Fruit fly (Drosophila melanogaster) whole organism, adult: ENCODE data around the gene CG14174.

Experiments
- CG11617 ChIP-seq: fragments of 200-800 bp; sonication (Bioruptor generic); optimal IDR thresholded peaks from 2 replicates; lab custom pipeline; 2017; ENCODE audit warnings: mild to moderate bottlenecking, missing biosample characterization, missing genetic modification reagents, missing genetic modification characterization
- CG12768 ChIP-seq: fragments of 200-800 bp; sonication (Bioruptor generic); optimal IDR thresholded peaks from 2 replicates; lab custom pipeline; 2017; ENCODE audit warnings: missing biosample characterization, missing genetic modification characterization, mild to moderate bottlenecking, moderate library complexity, missing genetic modification reagents
- CG1620 ChIP-seq: fragments of 200-800 bp; sonication (Bioruptor generic); optimal IDR thresholded peaks from 2 replicates; lab custom pipeline; 2016; ENCODE audit warnings: missing biosample characterization, missing genetic modification characterization
- CG33017 ChIP-seq: fragments of 200-800 bp; sonication (Bioruptor generic); optimal IDR thresholded peaks from 2 replicates; lab custom pipeline; 2018; ENCODE audit warnings: missing biosample characterization, mild to moderate bottlenecking, missing genetic modification characterization, moderate library complexity
- CG5204 ChIP-seq: fragments of 200-800 bp; sonication (Bioruptor generic); optimal IDR thresholded peaks from 2 replicates; lab custom pipeline; 2016; ENCODE audit warnings: missing biosample characterization, missing genetic modification characterization
- CG7045 ChIP-seq: fragments of 200-800 bp; sonication (Bioruptor generic); optimal IDR thresholded peaks from 2 replicates; lab custom pipeline; 2017; ENCODE audit warnings: missing biosample characterization, mild to moderate bottlenecking, missing genetic modification characterization
- CG7101 ChIP-seq: fragments of 200-800 bp; sonication (Bioruptor generic); optimal IDR thresholded peaks from 2 replicates; lab custom pipeline; 2018; ENCODE audit warnings: missing biosample characterization, mild to moderate bottlenecking, missing genetic modification characterization, moderate library complexity
- Clk ChIP-seq: fragments of 200-800 bp; sonication (Bioruptor generic); optimal IDR thresholded peaks from 2 replicates; lab custom pipeline; 2017; ENCODE audit warnings: missing biosample characterization, missing genetic modification characterization
- Crg-1 ChIP-seq: fragments of 200-800 bp; sonication (Bioruptor generic); optimal IDR thresholded peaks from 2 replicates; lab custom pipeline; 2016; ENCODE audit warnings: missing biosample characterization, missing genetic modification characterization
- Hr96 ChIP-seq: fragments of 200-800 bp; sonication (Bioruptor generic); optimal IDR thresholded peaks from 2 replicates; lab custom pipeline; 2016; ENCODE audit warnings: missing biosample characterization, missing genetic modification characterization
- Mnt ChIP-seq: fragments of 200-800 bp; sonication (Bioruptor generic); optimal IDR thresholded peaks from 2 replicates; lab custom pipeline; 2016; ENCODE audit warnings: missing biosample characterization, mild to moderate bottlenecking, missing genetic modification characterization
- bab1 ChIP-seq: fragments of 200-800 bp; sonication (Bioruptor generic); optimal IDR thresholded peaks from 3 replicates; lab custom pipeline; 2019; ENCODE audit warnings: missing biosample characterization, mild to moderate bottlenecking, missing genetic modification characterization, moderate library complexity
- cic ChIP-seq: fragments of 200-800 bp; sonication (Bioruptor generic); optimal IDR thresholded peaks from 2 replicates; lab custom pipeline; 2017; ENCODE audit warnings: missing biosample characterization, mild to moderate bottlenecking, missing genetic modification characterization, moderate library complexity
- cnc ChIP-seq, 2 experiments: fragments of >200 bp; optimal IDR thresholded peaks; 2 replicates each; lab custom pipeline; 2017
- kay ChIP-seq: fragments of 200-800 bp; sonication (Bioruptor generic); peaks from one replicate; lab custom pipeline; 2016; ENCODE audit warnings: missing biosample characterization, missing genetic modification characterization, borderline replicate concordance
- pad ChIP-seq: fragments of 200-800 bp; sonication (Bioruptor generic); optimal IDR thresholded peaks from 3 replicates; lab custom pipeline; 2017; ENCODE audit warnings: missing biosample characterization, missing genetic modification characterization, mild to moderate bottlenecking, moderate library complexity, missing genetic modification reagents
- tj ChIP-seq: fragments of 200-800 bp; sonication (Bioruptor generic); optimal IDR thresholded peaks from 3 replicates; lab custom pipeline; 2017; ENCODE audit warnings: missing biosample characterization, mild to moderate bottlenecking, missing genetic modification characterization, moderate library complexity
- toe ChIP-seq: fragments of 200-800 bp; sonication (Bioruptor generic); optimal IDR thresholded peaks from 2 replicates; lab custom pipeline; 2016; ENCODE audit warnings: missing biosample characterization, missing genetic modification characterization

CG14174 gene

DNA sequence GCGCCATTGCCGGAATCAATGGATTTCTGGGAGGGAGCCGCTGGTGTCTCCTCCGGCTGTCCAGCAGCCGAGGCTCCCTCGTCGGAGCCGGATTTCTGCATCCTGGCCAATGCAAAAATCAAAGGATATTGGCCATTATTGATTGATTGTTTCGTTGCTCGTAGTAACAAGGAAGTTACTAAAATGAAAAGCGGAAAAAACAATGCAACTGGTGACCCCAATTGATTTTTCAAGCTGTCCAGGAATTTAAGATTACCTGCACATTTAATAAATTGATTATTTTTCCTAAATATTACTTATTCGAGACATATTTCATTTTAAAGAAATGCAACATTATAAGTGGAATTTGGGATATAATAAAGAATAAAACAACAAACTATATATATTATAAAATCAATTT, 15.6 kb upstream of the CG14174 start, which contains the start of gene CG6761:
Gene CG6761, minus strand, starts transcription at position 101 of the 400 bp plus-strand sequence.
- TF ChIP-seq CG7101 (tag; lab: Kevin White, UChicago) (no peak), CG11617 (GFP tag; lab: Kevin White, UChicago) (no peak), Crg-1 (GFP tag; lab: Kevin White, UChicago) (no peak), kay (no peak), CG5204 (no peak), CG33017 (tag; lab: Kevin White, UChicago) (no peak), Clk (GFP tag; lab: Kevin White, UChicago) (no peak), CG1620 (GFP tag; lab: Kevin White, UChicago) (no peak), bab1 (GFP tag; lab: Kevin White, UChicago) (no peak), Hr96 (GFP tag; lab: Kevin White, UChicago) (no peak), cic (GFP tag; lab: Kevin White, UChicago) (no peak), cnc (optimal IDR thresholded peaks at IDR 0.05; lab: Kevin White, UChicago) (no peak), Mnt (GFP tag; lab: Kevin White, UChicago) (no peak), tj (no peak), CG7045 (GFP tag; lab: Kevin White, UChicago) (no peak)

DNA sequence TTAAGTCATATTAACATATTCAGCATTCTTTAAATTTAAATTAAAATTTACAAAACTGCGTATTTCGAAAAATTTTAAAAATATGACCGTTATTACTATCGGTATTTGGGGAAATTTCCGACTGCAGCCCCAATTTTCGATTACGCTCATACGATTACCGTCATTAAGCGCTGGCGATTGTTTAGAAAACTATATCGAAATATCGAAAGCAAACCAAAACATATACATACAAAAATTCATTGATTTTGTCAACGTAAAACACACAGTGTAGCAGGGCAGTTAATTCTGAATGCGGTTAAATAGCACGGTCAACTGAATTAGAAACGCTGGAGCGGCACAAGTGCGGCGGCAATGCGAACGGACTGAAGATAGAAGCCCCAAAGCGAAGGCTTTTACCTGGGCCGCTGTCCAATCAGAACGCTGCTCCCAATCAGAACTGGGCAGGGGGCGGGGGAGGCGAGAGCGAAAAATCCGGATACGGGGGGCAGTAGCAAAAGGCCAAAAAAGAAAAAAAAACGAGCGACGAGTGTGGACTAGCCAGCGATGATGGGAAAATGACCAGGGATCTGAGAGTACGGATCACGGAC, 14.9 kb upstream of the CG14174 start, which contains the start of gene CG16711:
Gene CG16711, plus strand, starts transcription at position 170 of the 587 bp plus-strand sequence.
- peak; percentile 14 for TF ChIP-seq pad (GFP tag; lab: Kevin White, UChicago)
- no peak for TF ChIP-seq CG12768 (GFP tag; lab: Kevin White, UChicago)
- TF ChIP-seq cic (GFP tag; lab: Kevin White, UChicago) = peak; percentile 40
- TF ChIP-seq CG7045 (GFP tag; lab: Kevin White, UChicago) = no peak
- TF ChIP-seq kay = no peak
- TF ChIP-seq CG1620 (GFP tag; lab: Kevin White, UChicago) = no peak
- TF ChIP-seq bab1 (GFP tag; lab: Kevin White, UChicago) = peak; percentile 46
- TF ChIP-seq Crg-1 (GFP tag; lab: Kevin White, UChicago) = no peak
- no peak for TF ChIP-seq CG33017 (tag; lab: Kevin White, UChicago)
- no peak for TF ChIP-seq Hr96 (GFP tag; lab: Kevin White, UChicago)

DNA sequence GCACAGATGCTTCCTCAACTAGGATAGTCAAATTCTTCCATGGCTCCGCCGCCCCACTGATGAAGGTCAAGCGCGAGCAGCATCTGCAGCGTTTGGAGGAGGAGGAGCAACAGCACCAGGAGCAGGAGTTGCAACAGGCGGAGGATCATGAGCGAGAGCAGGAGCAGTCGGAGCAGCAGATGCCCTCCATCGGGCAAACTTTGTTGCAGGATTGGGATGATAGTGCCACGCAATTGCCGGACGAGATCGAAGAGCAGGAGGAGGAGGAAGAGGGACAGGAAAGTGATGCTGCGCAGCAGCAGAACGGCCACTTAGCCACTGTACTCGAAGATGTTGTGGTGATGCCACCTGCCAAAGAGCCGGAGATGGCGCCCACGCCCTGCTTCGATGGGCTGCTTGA, 13.5 kb upstream of the CG14174 start:
- TF ChIP-seq cnc (optimal IDR thresholded peaks at IDR 0.05; lab: Kevin White, UChicago) = no peak

DNA sequence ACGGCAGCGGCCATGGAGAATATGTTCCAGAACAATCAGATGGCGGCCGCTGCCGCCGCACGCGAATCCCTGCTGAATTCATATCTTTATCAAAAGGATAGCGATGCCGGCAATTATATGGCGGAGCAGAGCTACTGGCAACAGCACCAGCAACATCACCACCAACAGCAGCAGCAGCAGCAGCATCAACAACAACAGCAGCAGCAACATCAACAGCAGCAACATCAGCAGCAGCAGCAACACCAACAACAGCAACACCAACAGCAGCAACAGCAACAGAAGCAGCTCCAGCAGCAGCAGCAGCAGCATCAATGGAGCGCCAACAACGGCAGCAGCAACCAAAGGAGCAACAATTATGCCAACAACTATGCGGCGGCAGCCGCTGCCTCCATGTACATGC, 10.3 kb upstream of the CG14174 start:
- no peak for TF ChIP-seq toe (GFP tag; lab: Kevin White, UChicago)
- no peak for TF ChIP-seq CG7045 (GFP tag; lab: Kevin White, UChicago)
- TF ChIP-seq CG1620 (GFP tag; lab: Kevin White, UChicago) = no peak
- no peak for TF ChIP-seq kay
- no peak for TF ChIP-seq cnc (optimal IDR thresholded peaks at IDR 0.05; lab: Kevin White, UChicago)
- no peak for TF ChIP-seq Clk (GFP tag; lab: Kevin White, UChicago)
- TF ChIP-seq CG12768 (GFP tag; lab: Kevin White, UChicago) = no peak
- no peak for TF ChIP-seq CG11617 (GFP tag; lab: Kevin White, UChicago)
- TF ChIP-seq cic (GFP tag; lab: Kevin White, UChicago) = no peak
- no peak for TF ChIP-seq Hr96 (GFP tag; lab: Kevin White, UChicago)
- TF ChIP-seq tj = no peak
- no peak for TF ChIP-seq pad (GFP tag; lab: Kevin White, UChicago)

DNA sequence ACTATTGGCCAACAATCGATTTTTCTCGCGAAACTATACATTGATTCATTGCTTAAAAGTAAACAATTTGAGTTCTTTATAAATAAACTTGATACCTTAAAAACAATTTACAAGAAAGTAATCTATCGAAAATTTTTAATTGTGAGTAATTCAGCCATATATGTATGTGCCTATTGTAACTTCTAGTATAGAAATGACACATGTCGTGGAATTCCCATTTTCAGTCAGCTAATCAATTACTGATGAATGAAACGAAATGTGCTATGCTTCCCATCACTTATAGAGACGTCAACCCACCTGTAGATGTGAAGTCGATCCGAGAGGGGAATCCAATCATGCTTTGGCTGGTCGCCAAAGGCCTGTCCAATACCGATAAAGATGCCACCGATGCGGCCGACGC, 7.9 kb upstream of the CG14174 start:
- peak; percentile 1 for TF ChIP-seq cic (GFP tag; lab: Kevin White, UChicago)
- no peak for TF ChIP-seq CG12768 (GFP tag; lab: Kevin White, UChicago)

DNA sequence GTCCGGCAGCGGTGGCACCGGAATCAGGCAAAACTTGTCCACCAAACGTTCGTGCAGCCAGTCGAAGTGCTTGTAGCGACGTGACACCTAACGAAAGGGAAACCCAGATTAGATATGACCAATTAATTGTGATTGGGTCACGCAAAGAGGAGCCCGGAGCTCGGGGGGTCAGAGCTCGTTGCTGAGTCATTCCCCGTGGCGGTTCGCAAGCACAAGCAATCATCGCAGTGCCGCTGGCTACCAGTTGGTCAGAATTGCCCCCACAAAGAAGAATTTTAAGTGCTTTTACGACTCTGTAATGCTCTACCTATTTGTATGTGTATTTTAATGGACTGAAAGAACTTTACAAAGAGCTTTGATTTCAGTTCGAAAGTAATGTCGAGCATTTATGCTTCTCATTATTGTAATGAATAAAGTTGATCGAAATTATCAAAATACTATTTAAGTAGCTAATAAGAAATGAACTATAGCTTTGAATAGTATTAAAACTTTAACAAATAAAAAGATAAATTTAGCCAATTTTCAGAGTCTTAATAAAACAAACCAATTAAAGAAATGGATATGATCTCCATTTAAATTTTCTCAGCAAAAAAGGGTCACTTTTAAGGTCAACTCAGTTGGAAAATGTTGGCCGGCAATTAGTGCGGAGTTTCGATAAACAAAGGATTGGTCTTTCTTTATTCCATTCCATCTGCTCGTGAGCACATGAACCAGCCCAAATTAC, 6.9 kb upstream of the CG14174 start:
- TF ChIP-seq cnc (optimal IDR thresholded peaks at IDR 0.05; lab: Kevin White, UChicago) = peak in 1 of 2 experiments; percentile 69
- no peak for TF ChIP-seq CG7101 (tag; lab: Kevin White, UChicago)

DNA sequence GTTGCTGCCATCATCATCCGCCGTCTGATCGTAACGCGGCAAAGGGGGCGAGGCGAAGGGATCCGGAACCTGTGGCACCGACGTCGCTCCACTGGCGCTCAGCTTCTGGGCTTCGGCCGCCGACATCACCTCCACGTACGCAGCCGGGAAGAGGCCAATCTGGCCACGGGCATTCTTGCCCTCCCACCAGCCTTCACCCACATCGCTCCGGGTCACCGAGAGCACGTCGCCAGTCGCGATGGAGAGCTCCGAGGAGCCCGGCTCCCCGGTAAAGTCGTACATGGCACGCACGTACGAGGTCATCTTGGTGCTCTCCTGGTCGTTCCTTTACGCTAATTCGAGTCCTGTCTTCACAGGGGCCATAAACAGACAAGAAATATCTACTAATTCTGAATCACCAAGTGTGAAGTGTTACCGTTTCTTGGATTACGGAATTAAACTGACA, 5.7 kb upstream of the CG14174 start, which contains the start of gene SH3PX1:
Gene SH3PX1, minus strand, starts transcription at position 445 of the 445 bp plus-strand sequence.
- TF ChIP-seq Hr96 (GFP tag; lab: Kevin White, UChicago) (no peak), kay (peak; percentile 74)
